1 fruit fly cellular context compared by ENCODE assay signal in genomic region chr3R:8979850-8980775, dm6.
TF ChIP-seq lines count a peak whose summit lies in the region.

No protein-coding gene starts in this region.

TF ChIP-seq in whole organism, embryonic, 481 proteins besides CTCF, POLR2A, EP300 and RAD21 (continued from another document and continues in another):
- peak; percentile 56; the same call in 2 of the 3 replicates for TF ChIP-seq CG7963 (GFP tag; IDR thresholded peaks at IDR 0.05; lab: Robert Waterston, UW; ENCODE audit: partially characterized antibody)
- no peak for TF ChIP-seq ab (GFP tag; optimal IDR thresholded peaks at IDR 0.05; lab: Kevin White, UChicago)
- TF ChIP-seq HLH3B (GFP tag; IDR thresholded peaks at IDR 0.05; lab: Robert Waterston, UW): no peak; the same call in 1 of the 2 replicates
- peak; percentile 17 for TF ChIP-seq CG10267 (tag; optimal IDR thresholded peaks at IDR 0.05; lab: Kevin White, UChicago)
- peak; percentile 65 for TF ChIP-seq CG11504 (tag; optimal IDR thresholded peaks at IDR 0.05; lab: Kevin White, UChicago)
- no peak for TF ChIP-seq vfl (GFP tag; optimal IDR thresholded peaks at IDR 0.05; lab: Kevin White, UChicago)
- peak; percentile 55 for TF ChIP-seq stwl (tag; optimal IDR thresholded peaks at IDR 0.05; lab: Kevin White, UChicago)
- no peak for TF ChIP-seq wor (GFP tag; IDR thresholded peaks at IDR 0.05; lab: Robert Waterston, UW)
- TF ChIP-seq inv (GFP tag; IDR thresholded peaks at IDR 0.05; lab: Robert Waterston, UW; ENCODE audit: partially characterized antibody): peak; percentile 36; the same call in 1 of the 2 replicates
- TF ChIP-seq Awh (GFP tag; IDR thresholded peaks at IDR 0.05; lab: Robert Waterston, UW): no peak
- no peak for TF ChIP-seq CG15479 (GFP tag; optimal IDR thresholded peaks at IDR 0.05; lab: Kevin White, UChicago)
- TF ChIP-seq CG10979 (tag; optimal IDR thresholded peaks at IDR 0.05; lab: Kevin White, UChicago): no peak
- peak; percentile 98 for TF ChIP-seq E2f2 (GFP tag; IDR thresholded peaks at IDR 0.05; lab: Robert Waterston, UW)
- no peak for TF ChIP-seq CG34422 (GFP tag; IDR thresholded peaks at IDR 0.05; lab: Robert Waterston, UW)
- TF ChIP-seq CG18599 (GFP tag; optimal IDR thresholded peaks at IDR 0.05; lab: Kevin White, UChicago): peak; percentile 26
- no peak for TF ChIP-seq trh (GFP tag; optimal IDR thresholded peaks at IDR 0.05; lab: Kevin White, UChicago)
- no peak for TF ChIP-seq Ptx1 (GFP tag; IDR thresholded peaks at IDR 0.05; lab: Robert Waterston, UW)
- peak; percentile 31; the same call in 1 of the 4 replicates for TF ChIP-seq chinmo (GFP tag; IDR thresholded peaks at IDR 0.05; lab: Robert Waterston, UW; ENCODE audit: partially characterized antibody)
- no peak for TF ChIP-seq dati (GFP tag; IDR thresholded peaks at IDR 0.05; lab: Robert Waterston, UW)
- TF ChIP-seq ase (GFP tag; IDR thresholded peaks at IDR 0.05; lab: Robert Waterston, UW): no peak
- TF ChIP-seq Meics (GFP tag; optimal IDR thresholded peaks at IDR 0.05; lab: Kevin White, UChicago): peak; percentile 6
- peak; percentile 6 for TF ChIP-seq BEAF-32 (GFP tag; optimal IDR thresholded peaks at IDR 0.05; lab: Kevin White, UChicago)
- no peak for TF ChIP-seq ranshi (GFP tag; IDR thresholded peaks at IDR 0.05; lab: Robert Waterston, UW)
- peak; percentile 56; the same call in 2 of the 3 replicates for TF ChIP-seq Opbp (GFP tag; IDR thresholded peaks at IDR 0.05; lab: Robert Waterston, UW; ENCODE audit: partially characterized antibody)
- peak; percentile 22 for TF ChIP-seq CG13894 (tag; optimal IDR thresholded peaks at IDR 0.05; lab: Kevin White, UChicago)
- peak; percentile 86 for TF ChIP-seq nom (GFP tag; optimal IDR thresholded peaks at IDR 0.05; lab: Kevin White, UChicago)
- TF ChIP-seq CG11695 (GFP tag; IDR thresholded peaks at IDR 0.05; lab: Robert Waterston, UW): no peak
- TF ChIP-seq lov (optimal IDR thresholded peaks at IDR 0.05; lab: Kevin White, UChicago): no peak
- TF ChIP-seq lov (GFP tag; IDR thresholded peaks at IDR 0.05; lab: Robert Waterston, UW): 0 out of 3 replicates have a peak, but pooled peaks have one; percentile 4
- TF ChIP-seq CG4730 (GFP tag; IDR thresholded peaks at IDR 0.05; lab: Robert Waterston, UW): no peak
- TF ChIP-seq twi (tag; optimal IDR thresholded peaks at IDR 0.05; lab: Kevin White, UChicago): no peak
- no peak for TF ChIP-seq zf30C (GFP tag; optimal IDR thresholded peaks at IDR 0.05; lab: Kevin White, UChicago)
- TF ChIP-seq CG31224 (GFP tag; IDR thresholded peaks at IDR 0.05; lab: Robert Waterston, UW): no peak
- no peak for TF ChIP-seq CG5953 (GFP tag; IDR thresholded peaks at IDR 0.05; lab: Robert Waterston, UW)
- 0 out of 3 replicates have a peak, but pooled peaks have one; percentile 23 for TF ChIP-seq CG11456 (GFP tag; IDR thresholded peaks at IDR 0.05; lab: Robert Waterston, UW)
- TF ChIP-seq CG7357 (GFP tag; IDR thresholded peaks at IDR 0.05; lab: Robert Waterston, UW): no peak
- no peak for TF ChIP-seq CG15601 (tag; optimal IDR thresholded peaks at IDR 0.05; lab: Kevin White, UChicago)
- TF ChIP-seq CG10321 (GFP tag; IDR thresholded peaks at IDR 0.05; lab: Robert Waterston, UW): no peak
- no peak for TF ChIP-seq fd102C (GFP tag; optimal IDR thresholded peaks at IDR 0.05; lab: Kevin White, UChicago)
- no peak for TF ChIP-seq CG8290 (GFP tag; optimal IDR thresholded peaks at IDR 0.05; lab: Kevin White, UChicago)
- peak in 1 of 2 experiments; percentile 34 for TF ChIP-seq CG8290 (tag; optimal IDR thresholded peaks at IDR 0.05; lab: Kevin White, UChicago)
- TF ChIP-seq HmgZ (tag; optimal IDR thresholded peaks at IDR 0.05; lab: Kevin White, UChicago): peak; percentile 20
- TF ChIP-seq psq (GFP tag; optimal IDR thresholded peaks at IDR 0.05; lab: Kevin White, UChicago): no peak
- TF ChIP-seq gsb (GFP tag; IDR thresholded peaks at IDR 0.05; lab: Robert Waterston, UW): no peak
- TF ChIP-seq CG7928 (GFP tag; optimal IDR thresholded peaks at IDR 0.05; lab: Kevin White, UChicago): no peak
- TF ChIP-seq Ssrp (tag; optimal IDR thresholded peaks at IDR 0.05; lab: Kevin White, UChicago): no peak
- peak in 1 of 2 experiments; percentile 3 for TF ChIP-seq insv (GFP tag; optimal IDR thresholded peaks at IDR 0.05; lab: Kevin White, UChicago)
- peak; percentile 39; the same call in 1 of the 3 replicates for TF ChIP-seq HLH4C (GFP tag; IDR thresholded peaks at IDR 0.05; lab: Robert Waterston, UW; ENCODE audit: partially characterized antibody)
- TF ChIP-seq CG1792 (GFP tag; optimal IDR thresholded peaks at IDR 0.05; lab: Kevin White, UChicago): no peak
- peak; percentile 44 for TF ChIP-seq CG2712 (tag; optimal IDR thresholded peaks at IDR 0.05; lab: Kevin White, UChicago)
- TF ChIP-seq CG6765 (GFP tag; optimal IDR thresholded peaks at IDR 0.05; lab: Kevin White, UChicago): peak; percentile 2
- no peak for TF ChIP-seq ftz-f1 (GFP tag; optimal IDR thresholded peaks at IDR 0.05; lab: Kevin White, UChicago)
- TF ChIP-seq CG2120 (GFP tag; optimal IDR thresholded peaks at IDR 0.05; lab: Kevin White, UChicago): peak; percentile 2
- TF ChIP-seq CG10274 (GFP tag; optimal IDR thresholded peaks at IDR 0.05; lab: Kevin White, UChicago): no peak
- TF ChIP-seq CG2678 (tag; optimal IDR thresholded peaks at IDR 0.05; lab: Kevin White, UChicago): peak; percentile 8
- TF ChIP-seq Asciz (GFP tag; optimal IDR thresholded peaks at IDR 0.05; lab: Kevin White, UChicago): peak; percentile 8
- TF ChIP-seq slou (GFP tag; optimal IDR thresholded peaks at IDR 0.05; lab: Kevin White, UChicago): peak; percentile 25
- no peak for TF ChIP-seq CG7786 (GFP tag; optimal IDR thresholded peaks at IDR 0.05; lab: Kevin White, UChicago)
- no peak for TF ChIP-seq CG34376 (GFP tag; optimal IDR thresholded peaks at IDR 0.05; lab: Kevin White, UChicago)
- peak; percentile 84 for TF ChIP-seq Bgb (GFP tag; IDR thresholded peaks at IDR 0.05; lab: Robert Waterston, UW; ENCODE audit: partially characterized antibody)
- TF ChIP-seq ken (GFP tag; IDR thresholded peaks at IDR 0.05; lab: Robert Waterston, UW): 0 out of 3 replicates have a peak, but pooled peaks have one; percentile 30
- no peak for TF ChIP-seq CG18262 (tag; optimal IDR thresholded peaks at IDR 0.05; lab: Kevin White, UChicago)
- peak; percentile 43 for TF ChIP-seq exex (tag; optimal IDR thresholded peaks at IDR 0.05; lab: Kevin White, UChicago)
- peak; percentile 2 for TF ChIP-seq CG13287 (GFP tag; IDR thresholded peaks at IDR 0.05; lab: Robert Waterston, UW; ENCODE audit: partially characterized antibody)
- TF ChIP-seq CG5180 (GFP tag; optimal IDR thresholded peaks at IDR 0.05; lab: Kevin White, UChicago): peak; percentile 56
- TF ChIP-seq Sox100B (GFP tag; optimal IDR thresholded peaks at IDR 0.05; lab: Kevin White, UChicago): no peak
- no peak for TF ChIP-seq Ada2b (GFP tag; IDR thresholded peaks at IDR 0.05; lab: Robert Waterston, UW)
- no peak for TF ChIP-seq mld (GFP tag; IDR thresholded peaks at IDR 0.05; lab: Robert Waterston, UW; ENCODE audit: partially characterized antibody)
- TF ChIP-seq tio (GFP tag; optimal IDR thresholded peaks at IDR 0.05; lab: Kevin White, UChicago): no peak
- no peak for TF ChIP-seq CG12299 (tag; optimal IDR thresholded peaks at IDR 0.05; lab: Kevin White, UChicago)
- TF ChIP-seq H15 (GFP tag; IDR thresholded peaks at IDR 0.05; lab: Robert Waterston, UW): 0 out of 3 replicates have a peak, but pooled peaks have one; percentile 6
- TF ChIP-seq sna (GFP tag; IDR thresholded peaks at IDR 0.05; lab: Robert Waterston, UW; ENCODE audit: partially characterized antibody): no peak
- TF ChIP-seq chif (GFP tag; optimal IDR thresholded peaks at IDR 0.05; lab: Kevin White, UChicago): peak in 1 of 2 experiments; percentile 30
- TF ChIP-seq CG12155 (GFP tag; optimal IDR thresholded peaks at IDR 0.05; lab: Kevin White, UChicago): peak; percentile 6
- no peak for TF ChIP-seq Adf1 (GFP tag; IDR thresholded peaks at IDR 0.05; lab: Robert Waterston, UW)
- TF ChIP-seq Vsx1 (GFP tag; optimal IDR thresholded peaks at IDR 0.05; lab: Kevin White, UChicago): peak; percentile 53
- no peak for TF ChIP-seq CG12104 (GFP tag; optimal IDR thresholded peaks at IDR 0.05; lab: Kevin White, UChicago)
- TF ChIP-seq CG8359 (GFP tag; optimal IDR thresholded peaks at IDR 0.05; lab: Kevin White, UChicago; ENCODE audit: borderline replicate concordance): no peak
- TF ChIP-seq pita (GFP tag; optimal IDR thresholded peaks at IDR 0.05; lab: Kevin White, UChicago): no peak
- TF ChIP-seq salm (tag; optimal IDR thresholded peaks at IDR 0.05; lab: Kevin White, UChicago): no peak
- no peak for TF ChIP-seq disco-r (GFP tag; optimal IDR thresholded peaks at IDR 0.05; lab: Kevin White, UChicago)
- peak; percentile 53 for TF ChIP-seq sens (GFP tag; lab: Kevin White, UChicago)
- peak; percentile 32 for TF ChIP-seq CG1603 (tag; optimal IDR thresholded peaks at IDR 0.05; lab: Kevin White, UChicago)
- TF ChIP-seq ewg (GFP tag; optimal IDR thresholded peaks at IDR 0.05; lab: Kevin White, UChicago): no peak
- no peak for TF ChIP-seq CG3281 (GFP tag; optimal IDR thresholded peaks at IDR 0.05; lab: Kevin White, UChicago)
- TF ChIP-seq eve (GFP tag; optimal IDR thresholded peaks at IDR 0.05; lab: Kevin White, UChicago): no peak
- TF ChIP-seq CkIIα-i1 (GFP tag; IDR thresholded peaks at IDR 0.05; lab: Robert Waterston, UW): no peak
- TF ChIP-seq Scr (GFP tag; IDR thresholded peaks at IDR 0.05; lab: Robert Waterston, UW; ENCODE audit: partially characterized antibody): 0 out of 2 replicates have a peak, but pooled peaks have one; percentile 20
- no peak for TF ChIP-seq br (optimal IDR thresholded peaks at IDR 0.05; lab: Kevin White, UChicago)
- TF ChIP-seq knrl (GFP tag; IDR thresholded peaks at IDR 0.05; lab: Robert Waterston, UW; ENCODE audit: partially characterized antibody): peak; percentile 63; the same call in 2 of the 3 replicates
- TF ChIP-seq pho (GFP tag; optimal IDR thresholded peaks at IDR 0.05; lab: Kevin White, UChicago): no peak
- no peak for TF ChIP-seq sisA (GFP tag; IDR thresholded peaks at IDR 0.05; lab: Robert Waterston, UW)
- no peak for TF ChIP-seq tup (GFP tag; optimal IDR thresholded peaks at IDR 0.05; lab: Kevin White, UChicago)
- TF ChIP-seq Sin3A (optimal IDR thresholded peaks at IDR 0.05; lab: Kevin White, UChicago): no peak
- TF ChIP-seq sima (GFP tag; optimal IDR thresholded peaks at IDR 0.05; lab: Kevin White, UChicago): no peak
- no peak for TF ChIP-seq CG9876 (GFP tag; optimal IDR thresholded peaks at IDR 0.05; lab: Kevin White, UChicago)
- no peak for TF ChIP-seq sc (optimal IDR thresholded peaks at IDR 0.05; lab: Kevin White, UChicago)
- TF ChIP-seq sc (GFP tag; optimal IDR thresholded peaks at IDR 0.05; lab: Kevin White, UChicago): no peak
- TF ChIP-seq sim (GFP tag; IDR thresholded peaks at IDR 0.05; lab: Robert Waterston, UW): 0 out of 2 replicates have a peak, but pooled peaks have one; percentile 27
- no peak for TF ChIP-seq Doc3 (GFP tag; IDR thresholded peaks at IDR 0.05; lab: Robert Waterston, UW; ENCODE audit: partially characterized antibody)
- no peak for TF ChIP-seq MESR4 (GFP tag; optimal IDR thresholded peaks at IDR 0.05; lab: Kevin White, UChicago)
- no peak for TF ChIP-seq sens-2 (GFP tag; IDR thresholded peaks at IDR 0.05; lab: Robert Waterston, UW)
- peak; percentile 85 for TF ChIP-seq CG42726 (GFP tag; IDR thresholded peaks at IDR 0.05; lab: Robert Waterston, UW; ENCODE audit: partially characterized antibody)
- TF ChIP-seq CG18476 (GFP tag; optimal IDR thresholded peaks at IDR 0.05; lab: Kevin White, UChicago): no peak
- TF ChIP-seq CG15269 (tag; optimal IDR thresholded peaks at IDR 0.05; lab: Kevin White, UChicago): peak; percentile 28
- TF ChIP-seq Dp (GFP tag; optimal IDR thresholded peaks at IDR 0.05; lab: Kevin White, UChicago): peak; percentile 97
- no peak for TF ChIP-seq CG18011 (GFP tag; optimal IDR thresholded peaks at IDR 0.05; lab: Kevin White, UChicago)
- TF ChIP-seq Mes4 (GFP tag; optimal IDR thresholded peaks at IDR 0.05; lab: Kevin White, UChicago): no peak
- no peak for TF ChIP-seq gro (GFP tag; optimal IDR thresholded peaks at IDR 0.05; lab: Kevin White, UChicago)
- TF ChIP-seq Mrtf (GFP tag; IDR thresholded peaks at IDR 0.05; lab: Robert Waterston, UW): no peak
- TF ChIP-seq Fer1 (GFP tag; optimal IDR thresholded peaks at IDR 0.05; lab: Kevin White, UChicago): no peak
- peak; percentile 81 for TF ChIP-seq CG13624 (GFP tag; optimal IDR thresholded peaks at IDR 0.05; lab: Kevin White, UChicago)
- TF ChIP-seq CG6272 (GFP tag; IDR thresholded peaks at IDR 0.05; lab: Robert Waterston, UW): no peak
- TF ChIP-seq sr (GFP tag; IDR thresholded peaks at IDR 0.05; lab: Robert Waterston, UW): no peak
- no peak for TF ChIP-seq CG15696 (tag; optimal IDR thresholded peaks at IDR 0.05; lab: Kevin White, UChicago)
- TF ChIP-seq tna (GFP tag; IDR thresholded peaks at IDR 0.05; lab: Robert Waterston, UW; ENCODE audit: partially characterized antibody): peak; percentile 18; the same call in 1 of the 2 replicates
- TF ChIP-seq gt (GFP tag; IDR thresholded peaks at IDR 0.05; lab: Robert Waterston, UW): no peak
- peak; percentile 9 for TF ChIP-seq CG33213 (GFP tag; optimal IDR thresholded peaks at IDR 0.05; lab: Kevin White, UChicago)
- no peak for TF ChIP-seq CG1529 (GFP tag; optimal IDR thresholded peaks at IDR 0.05; lab: Kevin White, UChicago)
- TF ChIP-seq ara (GFP tag; IDR thresholded peaks at IDR 0.05; lab: Robert Waterston, UW): no peak
- TF ChIP-seq CG17568 (GFP tag; optimal IDR thresholded peaks at IDR 0.05; lab: Kevin White, UChicago): peak; percentile 2
- TF ChIP-seq CG1647 (GFP tag; optimal IDR thresholded peaks at IDR 0.05; lab: Kevin White, UChicago): no peak
- no peak for TF ChIP-seq run (tag; optimal IDR thresholded peaks at IDR 0.05; lab: Kevin White, UChicago)
- 0 out of 3 replicates have a peak, but pooled peaks have one; percentile 45 for TF ChIP-seq CG6791 (GFP tag; IDR thresholded peaks at IDR 0.05; lab: Robert Waterston, UW; ENCODE audit: partially characterized antibody)
- TF ChIP-seq zen (tag; optimal IDR thresholded peaks at IDR 0.05; lab: Kevin White, UChicago): peak; percentile 37
- peak; percentile 7 for TF ChIP-seq CG14710 (tag; optimal IDR thresholded peaks at IDR 0.05; lab: Kevin White, UChicago)
- peak; percentile 16 for TF ChIP-seq phol (tag; optimal IDR thresholded peaks at IDR 0.05; lab: Kevin White, UChicago)
- TF ChIP-seq ems (GFP tag; optimal IDR thresholded peaks at IDR 0.05; lab: Kevin White, UChicago): peak; percentile 2
- no peak for TF ChIP-seq ci (GFP tag; IDR thresholded peaks at IDR 0.05; lab: Robert Waterston, UW)
- peak; percentile 45 for TF ChIP-seq Lhr (GFP tag; optimal IDR thresholded peaks at IDR 0.05; lab: Kevin White, UChicago)
- TF ChIP-seq gsb-n (tag; optimal IDR thresholded peaks at IDR 0.05; lab: Kevin White, UChicago): no peak
